Worm (Caenorhabditis elegans) whole organism, midembryonic: ENCODE results near the gene ify-1.

Source experiments
- T22C8.4 ChIP-seq: fragments of 200-800 bp; sonication (Bioruptor generic); IDR thresholded peaks from 2 replicates; pipeline ENCODE4 v1.3.6; 2022; ENCODE audit warnings: missing genetic modification characterization, missing compliant biosample characterization
- cog-1 ChIP-seq: sonication (generic microtip); optimal IDR thresholded peaks from 2 replicates; lab custom pipeline; 2016; ENCODE audit warnings: missing genetic modification characterization, missing compliant biosample characterization
- flt-1 ChIP-seq: fragments of 200-800 bp; sonication (Bioruptor generic); IDR thresholded peaks from 2 replicates; pipeline ENCODE4 v1.3.6; 2022; ENCODE audit warnings: missing genetic modification characterization, missing compliant biosample characterization
- klf-2 ChIP-seq: fragments of 200-800 bp; sonication (Bioruptor generic); conservative IDR thresholded peaks from 2 replicates; pipeline ENCODE4 v1.3.6; 2022; ENCODE audit warnings: missing genetic modification reagents, missing genetic modification characterization, missing compliant biosample characterization
- med-1 ChIP-seq: sonication (generic microtip); optimal IDR thresholded peaks from 2 replicates; lab custom pipeline; 2017; ENCODE audit warnings: missing genetic modification characterization, mild to moderate bottlenecking, missing compliant biosample characterization, antibody characterized with exemption, missing genetic modification reagents; ENCODE audit not compliant: insufficient read depth
- ref-1 ChIP-seq: fragments of 200-800 bp; sonication (Bioruptor generic); conservative IDR thresholded peaks from 2 replicates; pipeline ENCODE4 v1.3.6; 2022; ENCODE audit warnings: missing genetic modification reagents, missing genetic modification characterization, missing compliant biosample characterization
- tab-1 ChIP-seq: fragments of 200-800 bp; sonication (Bioruptor generic); IDR thresholded peaks from 2 replicates; pipeline ENCODE4 v1.3.6; 2022; ENCODE audit warnings: missing genetic modification characterization, missing compliant biosample characterization
- ztf-23 ChIP-seq: fragments of 200-800 bp; sonication (Bioruptor generic); IDR thresholded peaks from 2 replicates; pipeline ENCODE4 v1.3.6; 2022; ENCODE audit warnings: missing genetic modification reagents, missing genetic modification characterization, missing compliant biosample characterization
- ztf-29 ChIP-seq: fragments of 200-800 bp; sonication (Bioruptor generic); IDR thresholded peaks from 2 replicates; pipeline ENCODE4 v1.3.6; 2022; ENCODE audit warnings: missing genetic modification reagents, missing genetic modification characterization, missing compliant biosample characterization

The ify-1 gene

ce11 chrII:5067927-5068326 is 12.9 kb upstream of the ify-1 start, which contains the start of gene C27A2.8:
C27A2.8 (minus strand) TSS chrII:5068043.
- TF ChIP-seq flt-1 (no peak), ref-1 (GFP tag; lab: Robert Waterston, UW) (no peak), T22C8.4 (GFP tag; lab: Robert Waterston, UW) (no peak), klf-2 (GFP tag; lab: Robert Waterston, UW) (no peak), tab-1 (GFP tag; lab: Robert Waterston, UW) (no peak), cog-1 (tag; lab: Kevin White, UChicago) (no peak), ztf-23 (GFP tag; lab: Robert Waterston, UW) (no peak), med-1 (GFP tag; lab: Kevin White, UChicago) (no peak), ztf-29 (GFP tag; lab: Robert Waterston, UW) (no peak)

DNA sequence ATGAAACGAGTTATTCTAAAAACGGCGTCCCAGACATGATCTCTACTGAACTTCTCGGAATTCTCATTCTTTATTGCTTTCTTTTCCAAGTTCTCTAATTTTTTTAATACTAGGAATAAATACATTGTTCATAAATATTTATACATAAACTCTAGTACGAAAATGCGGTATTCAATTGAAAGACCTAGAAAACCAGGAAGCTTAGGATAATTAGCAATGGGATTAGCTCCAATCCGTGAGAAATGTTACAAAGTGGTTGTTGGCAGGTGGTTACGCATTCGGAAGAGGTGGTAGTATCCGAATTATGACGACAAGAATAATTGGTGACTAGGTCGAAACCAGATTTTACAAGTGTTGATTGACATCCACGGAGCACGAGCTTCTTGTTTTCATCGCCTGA is 12.0 kb upstream of the ify-1 start:
- TF ChIP-seq T22C8.4 (GFP tag; lab: Robert Waterston, UW) (no peak), tab-1 (GFP tag; lab: Robert Waterston, UW) (no peak), med-1 (GFP tag; lab: Kevin White, UChicago) (no peak), ztf-29 (GFP tag; lab: Robert Waterston, UW) (no peak), klf-2 (GFP tag; lab: Robert Waterston, UW) (no peak)

ce11 chrII:5061794-5062368 is 6.9 kb upstream of the ify-1 start, which contains the start of gene smc-5:
smc-5 (plus strand) TSS chrII:5062125.
- TF ChIP-seq flt-1: peak; percentile 56; the same call in 1 of the 2 replicates
- no peak for TF ChIP-seq ref-1 (GFP tag; lab: Robert Waterston, UW)
- 0 out of 2 replicates have a peak, but pooled peaks have one; percentile 9 for TF ChIP-seq T22C8.4 (GFP tag; lab: Robert Waterston, UW)
- peak; percentile 4 for TF ChIP-seq cog-1 (tag; lab: Kevin White, UChicago)
- no peak for TF ChIP-seq ztf-29 (GFP tag; lab: Robert Waterston, UW)
- TF ChIP-seq klf-2 (GFP tag; lab: Robert Waterston, UW): 0 out of 2 replicates have a peak, but pooled peaks have one; percentile 55
- 0 out of 2 replicates have a peak, but pooled peaks have one; percentile 38 for TF ChIP-seq ztf-23 (GFP tag; lab: Robert Waterston, UW)

- TF ChIP-seq flt-1 (no peak), ref-1 (GFP tag; lab: Robert Waterston, UW) (no peak), ztf-23 (GFP tag; lab: Robert Waterston, UW) (no peak), klf-2 (GFP tag; lab: Robert Waterston, UW) (no peak), med-1 (GFP tag; lab: Kevin White, UChicago) (no peak)
Measured at ce11 chrII:5060719-5061118, 5.7 kb upstream of the ify-1 start, which contains the start of gene pho-12. pho-12 (minus strand) TSS chrII:5060819.

DNA sequence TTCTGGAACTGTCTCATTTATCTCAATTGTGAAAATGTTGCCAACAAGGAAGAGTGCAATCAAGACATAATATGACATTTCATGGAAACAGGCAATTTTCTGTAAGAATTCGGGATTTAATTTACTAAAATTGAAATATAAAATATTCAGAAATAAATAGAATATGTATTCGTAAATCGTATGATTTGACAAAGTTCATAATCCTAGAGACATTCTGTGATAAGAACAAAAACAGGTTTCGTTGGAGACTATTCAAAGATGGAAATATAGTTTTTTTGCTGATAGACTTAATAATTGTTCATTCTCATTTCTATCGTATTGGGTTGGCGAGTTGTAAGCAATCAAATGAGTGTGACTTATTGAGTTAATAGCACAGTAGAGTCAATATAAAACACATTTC is 3.1 kb upstream of the ify-1 start, which contains the start of gene C27A2.12:
C27A2.12 (minus strand) TSS at position 101 of the 400 bp plus-strand sequence.
- TF ChIP-seq med-1 (GFP tag; lab: Kevin White, UChicago): no peak
- no peak for TF ChIP-seq cog-1 (tag; lab: Kevin White, UChicago)

DNA sequence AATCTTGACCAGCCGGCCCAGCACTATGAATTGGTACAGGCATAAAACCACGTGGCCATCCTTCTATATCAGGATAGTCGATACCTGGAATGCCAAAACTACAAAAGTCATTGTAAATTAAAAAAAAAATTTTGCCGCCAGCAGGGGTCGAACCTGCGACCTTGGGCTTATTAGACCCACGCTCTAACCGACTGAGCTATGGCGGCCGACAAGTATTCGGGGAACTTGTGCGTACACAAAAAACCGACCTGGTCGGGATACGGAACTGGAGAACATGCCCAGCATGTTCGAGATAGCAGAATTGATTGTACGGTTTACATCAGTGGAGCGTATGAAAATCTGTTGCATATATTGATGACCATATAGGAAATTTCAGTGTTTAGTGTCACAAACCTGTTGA is 2.3 kb upstream of the ify-1 start:
- TF ChIP-seq ref-1 (GFP tag; lab: Robert Waterston, UW) (peak; percentile 68; the same call in 1 of the 2 replicates), tab-1 (GFP tag; lab: Robert Waterston, UW) (peak; percentile 74), med-1 (GFP tag; lab: Kevin White, UChicago) (no peak), T22C8.4 (GFP tag; lab: Robert Waterston, UW) (peak; percentile 43; the same call in 1 of the 2 replicates), ztf-29 (GFP tag; lab: Robert Waterston, UW) (peak; percentile 78; the same call in 1 of the 2 replicates), klf-2 (GFP tag; lab: Robert Waterston, UW) (no peak), ztf-23 (GFP tag; lab: Robert Waterston, UW) (no peak), flt-1 (peak; percentile 81), cog-1 (tag; lab: Kevin White, UChicago) (no peak)

DNA sequence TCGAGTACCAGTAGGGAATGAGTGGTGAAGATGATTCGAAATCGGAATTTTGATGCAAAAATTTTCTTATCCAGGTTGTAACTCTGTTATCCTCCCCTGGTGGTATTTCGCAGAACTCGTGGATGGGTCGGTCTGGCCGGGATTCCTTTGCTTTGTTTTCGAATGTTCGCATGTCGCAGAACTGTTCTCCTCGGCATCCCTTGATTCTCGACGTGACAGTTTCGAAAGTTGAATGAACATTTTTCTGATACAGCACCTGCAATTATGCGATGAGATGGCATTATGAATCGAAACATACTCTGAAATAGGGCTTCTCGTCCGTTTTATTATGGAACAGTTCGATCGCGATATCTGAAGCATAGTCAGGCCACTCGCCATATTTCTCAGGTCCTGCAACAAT is 1.3 kb upstream of the ify-1 start:
- no peak for TF ChIP-seq T22C8.4 (GFP tag; lab: Robert Waterston, UW)
- TF ChIP-seq med-1 (GFP tag; lab: Kevin White, UChicago): no peak
- TF ChIP-seq ztf-29 (GFP tag; lab: Robert Waterston, UW): no peak
- no peak for TF ChIP-seq klf-2 (GFP tag; lab: Robert Waterston, UW)
- TF ChIP-seq tab-1 (GFP tag; lab: Robert Waterston, UW): no peak
- TF ChIP-seq ref-1 (GFP tag; lab: Robert Waterston, UW): no peak
- TF ChIP-seq flt-1: no peak
- no peak for TF ChIP-seq cog-1 (tag; lab: Kevin White, UChicago)
- TF ChIP-seq ztf-23 (GFP tag; lab: Robert Waterston, UW): no peak

- TF ChIP-seq flt-1: no peak
- TF ChIP-seq tab-1 (GFP tag; lab: Robert Waterston, UW): no peak
- TF ChIP-seq ztf-23 (GFP tag; lab: Robert Waterston, UW): no peak
- no peak for TF ChIP-seq med-1 (GFP tag; lab: Kevin White, UChicago)
- no peak for TF ChIP-seq ref-1 (GFP tag; lab: Robert Waterston, UW)
- no peak for TF ChIP-seq cog-1 (tag; lab: Kevin White, UChicago)
- no peak for TF ChIP-seq klf-2 (GFP tag; lab: Robert Waterston, UW)
- no peak for TF ChIP-seq T22C8.4 (GFP tag; lab: Robert Waterston, UW)
- TF ChIP-seq ztf-29 (GFP tag; lab: Robert Waterston, UW): no peak
Measured at ce11 chrII:5050776-5051175, 4.2 kb downstream of the ify-1 start.

DNA sequence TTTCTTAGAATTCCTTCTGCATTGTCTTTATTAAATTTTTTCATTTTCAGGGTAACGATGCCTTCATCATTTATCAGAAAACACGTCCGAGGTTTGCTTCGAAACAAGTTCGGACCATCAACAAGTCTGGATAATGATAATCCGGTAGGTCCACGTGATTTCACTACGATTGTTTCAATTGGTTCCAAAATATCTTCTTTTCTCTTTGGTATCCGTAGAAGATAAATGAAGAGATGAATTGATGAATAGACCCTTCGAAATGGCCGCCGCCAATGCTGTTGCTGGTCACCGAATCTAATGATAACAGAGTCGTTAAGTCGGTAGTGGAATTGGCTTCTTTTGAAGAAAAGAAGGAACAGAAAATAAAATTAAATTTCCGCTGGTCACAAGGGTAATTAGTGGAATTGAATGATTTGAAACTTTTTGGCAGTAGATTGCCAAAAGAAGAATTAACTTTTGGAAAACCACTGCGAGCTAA is 5.1 kb downstream of the ify-1 start, which contains the start of gene F33G12.6:
F33G12.6 (plus strand) TSS at position 51 of the 478 bp plus-strand sequence.
- TF ChIP-seq flt-1: no peak
- no peak for TF ChIP-seq ztf-29 (GFP tag; lab: Robert Waterston, UW)
- no peak for TF ChIP-seq ref-1 (GFP tag; lab: Robert Waterston, UW)
- TF ChIP-seq klf-2 (GFP tag; lab: Robert Waterston, UW): no peak
- no peak for TF ChIP-seq T22C8.4 (GFP tag; lab: Robert Waterston, UW)
- TF ChIP-seq tab-1 (GFP tag; lab: Robert Waterston, UW): no peak
- no peak for TF ChIP-seq cog-1 (tag; lab: Kevin White, UChicago)
